Worm (Caenorhabditis elegans) whole organism, L4 larva: ENCODE results near the gene K09H11.4.

Experiments used
- aly-2 ChIP-seq: sonication (generic microtip); optimal IDR thresholded peaks from 2 replicates; lab custom pipeline; 2018; ENCODE audit warnings: missing biosample characterization, missing genetic modification characterization
- ces-1 ChIP-seq: fragments of 150-350 bp; sonication (generic microtip); optimal IDR thresholded peaks from 4 replicates; lab custom pipeline; 2014; ENCODE audit warnings: missing biosample characterization, missing genetic modification reagents, missing genetic modification characterization
- lin-15B ChIP-seq: fragments of 150-350 bp; sonication (generic microtip); optimal IDR thresholded peaks from 3 replicates; lab custom pipeline; 2014; ENCODE audit warnings: missing biosample characterization, missing genetic modification characterization
- lin-38 ChIP-seq: fragments of 200-800 bp; sonication (Bioruptor generic); IDR thresholded peaks from 2 replicates; pipeline ENCODE4 v1.3.6; 2022; ENCODE audit warnings: missing genetic modification reagents, missing genetic modification characterization, missing compliant biosample characterization
- mdl-1 ChIP-seq, 2 experiments: fragments of 150-350 bp in 1 of 2; sonication (generic microtip) in 1 of 2; optimal IDR thresholded peaks; 2 replicates each; lab custom pipeline; 2014 to 2017; ENCODE audit warnings: missing biosample characterization in 2 of 2, missing genetic modification characterization in 2 of 2
- nhr-10 ChIP-seq: fragments of 150-350 bp; optimal IDR thresholded peaks from 2 replicates; lab custom pipeline; 2014; ENCODE audit warnings: missing biosample characterization, missing genetic modification characterization
- nhr-76 ChIP-seq: fragments of 150-350 bp; optimal IDR thresholded peaks from 2 replicates; lab custom pipeline; 2014; ENCODE audit warnings: missing biosample characterization, missing genetic modification characterization
- nhr-77 ChIP-seq: fragments of 150-350 bp; optimal IDR thresholded peaks from 2 replicates; lab custom pipeline; 2014; ENCODE audit warnings: missing biosample characterization, missing genetic modification characterization
- zfp-2 ChIP-seq: sonication (generic microtip); optimal IDR thresholded peaks from 2 replicates; lab custom pipeline; 2016; ENCODE audit warnings: mild to moderate bottlenecking, missing genetic modification characterization, missing compliant biosample characterization

- TF ChIP-seq lin-15B (tag; lab: Kevin White, UChicago) (no peak), mdl-1 (tag; optimal IDR thresholded peaks at IDR 0.05; lab: Kevin White, UChicago) (no peak), nhr-77 (tag; lab: Kevin White, UChicago) (no peak), ces-1 (GFP tag; lab: Kevin White, UChicago) (no peak), lin-38 (GFP tag; lab: Robert Waterston, UW) (no peak), nhr-76 (tag; lab: Kevin White, UChicago) (no peak), zfp-2 (tag; lab: Kevin White, UChicago) (no peak), aly-2 (tag; lab: Kevin White, UChicago) (no peak), nhr-10 (tag; lab: Kevin White, UChicago) (no peak)
Measured at ce11 chrV:5741237-5741636, 14.9 kb upstream of the K09H11.4 start.
